Worm (Caenorhabditis elegans): ENCODE measurements around the gene nhr-43.

- TF ChIP-seq ztf-28 (GFP tag; IDR thresholded peaks at IDR 0.05) = no peak
- no peak for TF ChIP-seq cebp-1 (GFP tag; IDR thresholded peaks at IDR 0.05)
- TF ChIP-seq cebp-1 (tag; optimal IDR thresholded peaks at IDR 0.05) = no peak
- no peak for TF ChIP-seq chd-7 (tag; optimal IDR thresholded peaks at IDR 0.05)
- TF ChIP-seq ceh-58 (GFP tag; IDR thresholded peaks at IDR 0.05) = no peak
These were observed 18.5 kb downstream of the nhr-43 start for ce11 chrIV:11917886-11918285.
